Fruit fly (Drosophila melanogaster) whole organism, embryonic: ENCODE results near the gene CG33098.
A peak's percentile ranks its signal among the peaks of the same experiment; 100 is the strongest.

ENCODE experiments used
- Antp ChIP-seq: fragments of 200-800 bp; sonication (Bioruptor generic); optimal IDR thresholded peaks from 3 replicates; lab custom pipeline; 2016; ENCODE audit warnings: missing biosample characterization, missing genetic modification characterization
- BEAF-32 ChIP-seq: fragments of 200-800 bp; sonication (Bioruptor generic); optimal IDR thresholded peaks from 3 replicates; lab custom pipeline; 2017; ENCODE audit warnings: missing biosample characterization, missing genetic modification characterization, mild to moderate bottlenecking, moderate library complexity, missing genetic modification reagents
- CG10654 ChIP-seq: fragments of 200-800 bp; sonication (Bioruptor generic); optimal IDR thresholded peaks from 2 replicates; lab custom pipeline; 2016; ENCODE audit warnings: missing biosample characterization, missing genetic modification characterization
- CG13287 ChIP-seq: fragments of 200-800 bp; sonication (Bioruptor generic); IDR thresholded peaks from 2 replicates; pipeline ENCODE4 v1.3.6; 2022; ENCODE audit warnings: missing biosample characterization, missing genetic modification characterization; ENCODE audit not compliant: partially characterized antibody
- CG14014 ChIP-seq: fragments of 200-800 bp; sonication (Bioruptor generic); IDR thresholded peaks from 2 replicates; pipeline ENCODE4 v1.3.6; 2022; ENCODE audit warnings: missing biosample characterization, missing genetic modification characterization
- CG14441 ChIP-seq: fragments of 200-800 bp; sonication (Bioruptor generic); IDR thresholded peaks from 2 replicates; pipeline ENCODE4 v1.3.6; 2022; ENCODE audit warnings: missing biosample characterization, missing genetic modification characterization
- CG15696 ChIP-seq: fragments of 200-800 bp; sonication (Bioruptor generic); optimal IDR thresholded peaks from 2 replicates; lab custom pipeline; 2019; ENCODE audit warnings: missing biosample characterization, mild to moderate bottlenecking, missing genetic modification characterization, moderate library complexity
- CG16813 ChIP-seq: fragments of 200-800 bp; sonication (Bioruptor generic); IDR thresholded peaks from 3 replicates; pipeline ENCODE4 v1.3.6; 2022; ENCODE audit warnings: missing biosample characterization, missing genetic modification characterization; ENCODE audit not compliant: partially characterized antibody
- CG17912 ChIP-seq: fragments of 200-800 bp; sonication (Bioruptor generic); optimal IDR thresholded peaks from 2 replicates; lab custom pipeline; 2018; ENCODE audit warnings: missing biosample characterization, mild to moderate bottlenecking, missing genetic modification characterization
- CG33213 ChIP-seq: fragments of 200-800 bp; sonication (Bioruptor generic); optimal IDR thresholded peaks from 3 replicates; lab custom pipeline; 2016; ENCODE audit warnings: missing biosample characterization, missing genetic modification characterization
- CG6683 ChIP-seq: fragments of 200-800 bp; sonication (Bioruptor generic); optimal IDR thresholded peaks from 2 replicates; lab custom pipeline; 2017; ENCODE audit warnings: missing biosample characterization, mild to moderate bottlenecking, missing genetic modification characterization, missing genetic modification reagents
- CG7271 ChIP-seq: fragments of 200-800 bp; sonication (Bioruptor generic); optimal IDR thresholded peaks from 2 replicates; lab custom pipeline; 2018; ENCODE audit warnings: missing biosample characterization, mild to moderate bottlenecking, missing genetic modification characterization, moderate library complexity
- CG8290 ChIP-seq, 3 experiments: fragments of 200-800 bp; sonication (Bioruptor generic); optimal IDR thresholded peaks; 2 replicates each; lab custom pipeline; 2016 to 2019; ENCODE audit warnings: missing biosample characterization in 3 of 3, missing genetic modification characterization in 3 of 3, mild to moderate bottlenecking in 2 of 3, moderate library complexity in 1 of 3
- CG8944 ChIP-seq: fragments of 200-800 bp; sonication (Bioruptor generic); optimal IDR thresholded peaks from 3 replicates; lab custom pipeline; 2016; ENCODE audit warnings: missing biosample characterization, missing genetic modification characterization
- CG9797 ChIP-seq: fragments of 200-800 bp; sonication (Bioruptor generic); optimal IDR thresholded peaks from 3 replicates; lab custom pipeline; 2018; ENCODE audit warnings: missing biosample characterization, mild to moderate bottlenecking, missing genetic modification characterization
- CTCF ChIP-seq: fragments of 200-800 bp; sonication (Bioruptor generic); optimal IDR thresholded peaks from 2 replicates; lab custom pipeline; 2017; ENCODE audit warnings: missing biosample characterization, mild to moderate bottlenecking, missing genetic modification characterization, moderate library complexity
- Dbx ChIP-seq: fragments of 200-800 bp; sonication (Bioruptor generic); IDR thresholded peaks from 3 replicates; pipeline ENCODE4 v1.3.6; 2022; ENCODE audit warnings: missing biosample characterization, missing genetic modification characterization
- Dll ChIP-seq: fragments of 200-800 bp; sonication (Bioruptor generic); IDR thresholded peaks from 4 replicates; pipeline ENCODE4 v1.3.6; 2022; ENCODE audit warnings: missing biosample characterization, missing genetic modification characterization; ENCODE audit not compliant: partially characterized antibody
- Doc3 ChIP-seq: fragments of 200-800 bp; sonication (Bioruptor generic); IDR thresholded peaks from 3 replicates; pipeline ENCODE4 v1.3.6; 2022; ENCODE audit warnings: missing biosample characterization, missing genetic modification characterization; ENCODE audit not compliant: partially characterized antibody
- Drgx ChIP-seq: fragments of 200-800 bp; sonication (Bioruptor generic); IDR thresholded peaks from 2 replicates; pipeline ENCODE4 v1.3.6; 2022; ENCODE audit warnings: missing biosample characterization, missing genetic modification characterization
- Kr ChIP-seq: fragments of 200-800 bp; sonication (Bioruptor generic); optimal IDR thresholded peaks from 2 replicates; lab custom pipeline; 2017; ENCODE audit warnings: missing biosample characterization, mild to moderate bottlenecking, missing genetic modification characterization
- MBD-R2 ChIP-seq: fragments of 200-800 bp; sonication (Bioruptor generic); IDR thresholded peaks from 2 replicates; pipeline ENCODE4 v1.3.6; 2022; ENCODE audit warnings: missing biosample characterization, missing genetic modification characterization
- MESR4 ChIP-seq: fragments of 200-800 bp; sonication (Bioruptor generic); optimal IDR thresholded peaks from 2 replicates; lab custom pipeline; 2018; ENCODE audit warnings: missing biosample characterization, mild to moderate bottlenecking, missing genetic modification characterization, moderate library complexity
- Myb ChIP-seq: fragments of 200-800 bp; sonication (Bioruptor generic); optimal IDR thresholded peaks from 2 replicates; lab custom pipeline; 2016; ENCODE audit warnings: missing biosample characterization, missing genetic modification characterization
- Nf-YA ChIP-seq: fragments of 200-800 bp; sonication (Bioruptor generic); IDR thresholded peaks from 2 replicates; pipeline ENCODE4 v1.3.6; 2022; ENCODE audit warnings: missing biosample characterization, missing genetic modification characterization
- NfI ChIP-seq: fragments of 200-800 bp; sonication (Bioruptor generic); optimal IDR thresholded peaks from 3 replicates; lab custom pipeline; 2018; ENCODE audit warnings: missing biosample characterization, mild to moderate bottlenecking, missing genetic modification characterization, moderate library complexity
- Oli ChIP-seq: fragments of 200-800 bp; sonication (Bioruptor generic); optimal IDR thresholded peaks from 2 replicates; lab custom pipeline; 2018; ENCODE audit warnings: missing biosample characterization, mild to moderate bottlenecking, missing genetic modification characterization, moderate library complexity
- Opbp ChIP-seq: fragments of 200-800 bp; sonication (Bioruptor generic); IDR thresholded peaks from 3 replicates; pipeline ENCODE4 v1.3.6; 2022; ENCODE audit warnings: missing biosample characterization, missing genetic modification characterization; ENCODE audit not compliant: partially characterized antibody
- Pdp1 ChIP-seq, 2 experiments: fragments of 200-800 bp; sonication (Bioruptor generic); optimal IDR thresholded peaks; 3 replicates each; lab custom pipeline; 2016; ENCODE audit warnings: missing biosample characterization in 2 of 2, missing genetic modification characterization in 2 of 2, mild to moderate bottlenecking in 1 of 2, moderate library complexity in 1 of 2
- Scr ChIP-seq: fragments of 200-800 bp; sonication (Bioruptor generic); IDR thresholded peaks from 2 replicates; pipeline ENCODE4 v1.3.6; 2022; ENCODE audit warnings: missing biosample characterization, missing genetic modification characterization; ENCODE audit not compliant: partially characterized antibody
- Sry-δ ChIP-seq: fragments of 200-800 bp; sonication (Bioruptor generic); optimal IDR thresholded peaks from 2 replicates; lab custom pipeline; 2016; ENCODE audit warnings: missing biosample characterization, missing genetic modification characterization
- bigmax ChIP-seq: fragments of 200-800 bp; sonication (Bioruptor generic); optimal IDR thresholded peaks from 2 replicates; lab custom pipeline; 2018; ENCODE audit warnings: missing biosample characterization, mild to moderate bottlenecking, missing genetic modification characterization
- dm ChIP-seq: fragments of 200-800 bp; sonication (Bioruptor generic); optimal IDR thresholded peaks from 3 replicates; lab custom pipeline; 2016; ENCODE audit warnings: missing biosample characterization, missing genetic modification characterization
- esg ChIP-seq: fragments of 200-800 bp; sonication (Bioruptor generic); conservative IDR thresholded peaks from 2 replicates; pipeline ENCODE4 v1.3.6; 2022; ENCODE audit warnings: missing biosample characterization, missing genetic modification characterization
- fd3F ChIP-seq: fragments of 200-800 bp; sonication (Bioruptor generic); optimal IDR thresholded peaks from 2 replicates; lab custom pipeline; 2018; ENCODE audit warnings: missing biosample characterization, mild to moderate bottlenecking, missing genetic modification characterization, moderate library complexity
- grau ChIP-seq: fragments of 200-800 bp; optimal IDR thresholded peaks from 3 replicates; lab custom pipeline; 2019; ENCODE audit warnings: missing biosample characterization, mild to moderate bottlenecking, missing genetic modification characterization, moderate library complexity
- gro ChIP-seq: fragments of 200-800 bp; sonication (Bioruptor generic); optimal IDR thresholded peaks from 2 replicates; lab custom pipeline; 2016; ENCODE audit warnings: missing biosample characterization, missing genetic modification characterization
- hb ChIP-seq: fragments of 200-800 bp; sonication (Bioruptor generic); IDR thresholded peaks from 3 replicates; pipeline ENCODE4 v1.3.6; 2022; ENCODE audit warnings: missing biosample characterization, missing genetic modification characterization; ENCODE audit not compliant: partially characterized antibody
- her ChIP-seq: fragments of 200-800 bp; sonication (Bioruptor generic); optimal IDR thresholded peaks from 2 replicates; lab custom pipeline; 2016; ENCODE audit warnings: missing biosample characterization, missing genetic modification characterization
- insv ChIP-seq, 2 experiments: fragments of 200-800 bp; sonication (Bioruptor generic); optimal IDR thresholded peaks; 3 replicates each; lab custom pipeline; 2016 to 2018; ENCODE audit warnings: missing biosample characterization in 2 of 2, missing genetic modification characterization in 2 of 2
- scrt ChIP-seq: fragments of 200-800 bp; sonication (Bioruptor generic); optimal IDR thresholded peaks from 2 replicates; lab custom pipeline; 2018; ENCODE audit warnings: missing biosample characterization, mild to moderate bottlenecking, missing genetic modification characterization, moderate library complexity
- sd ChIP-seq: fragments of 200-800 bp; sonication (Bioruptor generic); optimal IDR thresholded peaks from 3 replicates; lab custom pipeline; 2018; ENCODE audit warnings: missing biosample characterization, mild to moderate bottlenecking, missing genetic modification characterization, moderate library complexity
- sens ChIP-seq: fragments of 200-800 bp; sonication (Bioruptor generic); peaks from one replicate; lab custom pipeline; 2016; ENCODE audit warnings: missing biosample characterization, missing genetic modification characterization
- slp2 ChIP-seq: fragments of 200-800 bp; sonication (Bioruptor generic); optimal IDR thresholded peaks from 2 replicates; lab custom pipeline; 2016; ENCODE audit warnings: missing biosample characterization, missing genetic modification characterization
- sqz ChIP-seq: fragments of 200-800 bp; sonication (Bioruptor generic); optimal IDR thresholded peaks from 3 replicates; lab custom pipeline; 2018; ENCODE audit warnings: missing biosample characterization, mild to moderate bottlenecking, missing genetic modification characterization
- trem ChIP-seq: fragments of 200-800 bp; optimal IDR thresholded peaks from 3 replicates; lab custom pipeline; 2019; ENCODE audit warnings: missing biosample characterization, mild to moderate bottlenecking, missing genetic modification characterization, moderate library complexity
- ttk ChIP-seq: fragments of 200-800 bp; sonication (Bioruptor generic); IDR thresholded peaks from 2 replicates; pipeline ENCODE4 v2.1.2; 2022; ENCODE audit warnings: missing biosample characterization, missing genetic modification characterization
- unc-4 ChIP-seq: fragments of 200-800 bp; sonication (Bioruptor generic); IDR thresholded peaks from 2 replicates; pipeline ENCODE4 v1.3.6; 2022; ENCODE audit warnings: missing biosample characterization, missing genetic modification characterization; ENCODE audit not compliant: partially characterized antibody
- usp ChIP-seq: fragments of >200 bp; optimal IDR thresholded peaks from 2 replicates; lab custom pipeline; 2017; ENCODE audit warnings: missing biosample characterization, missing genetic modification characterization

CG33098 gene

DNA sequence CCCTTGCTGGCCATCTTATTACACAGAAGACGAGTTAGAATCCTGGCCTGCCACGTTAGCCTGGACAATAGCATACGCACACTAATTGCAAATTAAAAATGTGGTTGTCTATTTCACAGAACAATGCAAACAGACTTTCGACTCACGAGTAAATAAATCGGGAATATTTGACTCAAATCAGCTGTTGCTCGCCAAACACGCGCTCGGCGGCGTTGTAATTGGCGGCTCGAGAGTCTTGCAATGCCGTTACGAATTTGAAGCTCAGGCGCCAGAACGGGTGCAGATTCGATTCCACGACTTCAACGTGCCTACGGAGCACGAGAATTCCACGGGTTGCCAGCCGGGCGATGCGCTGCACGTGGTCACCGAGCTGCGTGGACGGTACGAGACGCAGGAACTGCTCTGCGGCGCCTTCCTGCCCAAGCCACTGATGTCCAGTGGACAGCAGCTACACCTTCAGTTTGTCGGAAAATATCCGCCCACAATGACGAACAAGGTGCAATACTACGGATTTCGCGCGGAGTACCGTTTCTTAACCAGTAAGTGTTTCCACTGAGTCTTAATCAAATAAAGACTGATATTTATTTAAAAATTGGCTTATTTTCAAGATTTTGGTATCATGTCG lies 14.8 kb downstream of the CG33098 start, which contains the start of gene DNAlig3 (continued):
- TF ChIP-seq Dll (GFP tag; lab: Robert Waterston, UW) = peak; percentile 73
- no peak for TF ChIP-seq NfI (GFP tag; lab: Kevin White, UChicago)
- no peak for TF ChIP-seq CG8290 (GFP tag; optimal IDR thresholded peaks at IDR 0.05; lab: Kevin White, UChicago)
- peak in 1 of 2 experiments; percentile 40 for TF ChIP-seq CG8290 (tag; optimal IDR thresholded peaks at IDR 0.05; lab: Kevin White, UChicago)
- TF ChIP-seq hb (GFP tag; lab: Robert Waterston, UW) = 0 out of 3 replicates have a peak, but pooled peaks have one; percentile 64
- TF ChIP-seq sqz (GFP tag; lab: Kevin White, UChicago) = no peak
- peak; percentile 95 for TF ChIP-seq Myb (GFP tag; lab: Kevin White, UChicago)
- no peak for TF ChIP-seq grau (tag; lab: Kevin White, UChicago)
- TF ChIP-seq Pdp1 (GFP tag; optimal IDR thresholded peaks at IDR 0.05; lab: Kevin White, UChicago) = peak in 1 of 2 experiments; percentile 10
- TF ChIP-seq MBD-R2 (GFP tag; lab: Robert Waterston, UW) = peak; percentile 76
- no peak for TF ChIP-seq CG33213 (GFP tag; lab: Kevin White, UChicago)
- no peak for TF ChIP-seq ttk
- TF ChIP-seq Kr (GFP tag; lab: Kevin White, UChicago) = no peak
- no peak for TF ChIP-seq Opbp (GFP tag; lab: Robert Waterston, UW)
- peak; percentile 32 for TF ChIP-seq sens (GFP tag; lab: Kevin White, UChicago)
- TF ChIP-seq CG6683 (GFP tag; lab: Kevin White, UChicago) = peak; percentile 8
- peak; percentile 37 for TF ChIP-seq dm (GFP tag; lab: Kevin White, UChicago)
- TF ChIP-seq CG16813 (GFP tag; lab: Robert Waterston, UW) = peak; percentile 45; the same call in 1 of the 3 replicates
- peak; percentile 53 for TF ChIP-seq scrt (GFP tag; lab: Kevin White, UChicago)
- TF ChIP-seq fd3F (GFP tag; lab: Kevin White, UChicago) = no peak
- TF ChIP-seq CG13287 (GFP tag; lab: Robert Waterston, UW) = peak; percentile 73
- peak; percentile 57 for TF ChIP-seq unc-4 (GFP tag; lab: Robert Waterston, UW)
- peak; percentile 45 for TF ChIP-seq CTCF
- peak; percentile 39 for TF ChIP-seq her (GFP tag; lab: Kevin White, UChicago)
- TF ChIP-seq CG9797 (GFP tag; lab: Kevin White, UChicago) = peak; percentile 17
- peak; percentile 29 for TF ChIP-seq sd (tag; lab: Kevin White, UChicago)
- TF ChIP-seq CG14014 (GFP tag; lab: Robert Waterston, UW) = no peak
- TF ChIP-seq Antp (GFP tag; lab: Kevin White, UChicago) = no peak
- TF ChIP-seq Doc3 = peak; percentile 61; the same call in 1 of the 3 replicates
- TF ChIP-seq Dbx = no peak
- peak; percentile 60 for TF ChIP-seq Scr (GFP tag; lab: Robert Waterston, UW)
- no peak for TF ChIP-seq usp (GFP tag; lab: Kevin White, UChicago)
- TF ChIP-seq MESR4 = peak; percentile 23
- no peak for TF ChIP-seq CG7271 (tag; lab: Kevin White, UChicago)
- no peak for TF ChIP-seq CG14441 (GFP tag; lab: Robert Waterston, UW)
- TF ChIP-seq slp2 = no peak
- no peak for TF ChIP-seq Oli (tag; lab: Kevin White, UChicago)
- no peak for TF ChIP-seq esg (GFP tag; lab: Robert Waterston, UW)
- peak; percentile 49; the same call in 1 of the 2 replicates for TF ChIP-seq Drgx
- peak; percentile 23 for TF ChIP-seq trem (tag; lab: Kevin White, UChicago)
- no peak for TF ChIP-seq CG15696
- TF ChIP-seq CG8944 (GFP tag; lab: Kevin White, UChicago) = no peak
- TF ChIP-seq CG17912 (GFP tag; lab: Kevin White, UChicago) = no peak
- peak; percentile 23; the same call in 1 of the 2 replicates for TF ChIP-seq Nf-YA (GFP tag; lab: Robert Waterston, UW)
- no peak for TF ChIP-seq CG10654
- TF ChIP-seq Sry-δ (GFP tag; lab: Kevin White, UChicago) = peak; percentile 22
- TF ChIP-seq bigmax = peak; percentile 8
- TF ChIP-seq BEAF-32 (GFP tag; lab: Kevin White, UChicago) = peak; percentile 68
- no peak for TF ChIP-seq gro (GFP tag; lab: Kevin White, UChicago)
- TF ChIP-seq insv (GFP tag; optimal IDR thresholded peaks at IDR 0.05; lab: Kevin White, UChicago) = no peak
